Worm (Caenorhabditis elegans) whole organism, L1 larva: ENCODE results near the gene hot-3.

Experiments
- fos-1 ChIP-seq: fragments of 150-350 bp; optimal IDR thresholded peaks from 2 replicates; lab custom pipeline; 2014; ENCODE audit warnings: missing biosample characterization, missing genetic modification characterization
- lin-13 ChIP-seq: fragments of 150-350 bp; optimal IDR thresholded peaks from 2 replicates; lab custom pipeline; 2014; ENCODE audit warnings: missing biosample characterization, missing genetic modification reagents, missing genetic modification characterization
- nhr-12 ChIP-seq: sonication (generic microtip); optimal IDR thresholded peaks from 2 replicates; lab custom pipeline; 2017; ENCODE audit warnings: missing biosample characterization, missing genetic modification characterization
- sox-4 ChIP-seq: sonication (generic microtip); optimal IDR thresholded peaks from 2 replicates; lab custom pipeline; 2016; ENCODE audit warnings: missing genetic modification characterization, missing compliant biosample characterization

DNA sequence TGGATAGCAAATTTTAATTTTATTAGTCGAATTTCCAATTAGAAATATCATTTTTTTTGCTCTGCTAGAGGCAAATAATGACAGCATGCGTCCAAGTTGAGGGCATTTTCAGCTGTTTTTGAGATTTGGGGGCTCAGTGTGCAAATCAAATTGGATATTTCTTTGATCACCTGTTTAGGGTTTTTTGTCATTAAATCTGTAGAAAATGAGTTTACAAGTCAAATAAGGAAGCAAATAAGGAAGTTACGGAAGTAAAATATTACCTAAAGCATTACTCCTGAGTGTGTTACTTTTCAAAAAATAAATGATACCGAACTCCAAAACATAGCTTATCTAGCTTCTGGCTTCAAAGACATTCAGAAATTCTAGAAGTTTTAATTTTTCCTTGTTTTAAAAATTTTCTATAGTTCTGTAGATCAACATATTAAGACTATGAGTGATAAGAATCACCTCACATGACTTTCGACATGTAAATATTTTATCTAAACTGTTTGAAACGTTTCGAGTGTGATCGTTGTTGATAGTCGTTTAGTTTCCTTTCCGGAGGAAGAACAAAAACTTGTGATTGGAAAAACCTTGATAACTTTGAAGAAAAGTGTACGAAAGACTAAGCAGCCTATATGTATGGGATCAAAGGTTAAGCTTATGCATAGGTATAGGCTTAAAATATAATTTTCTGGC, 48.1 kb upstream of the hot-3 start, which contains the start of gene sre-48:
- no peak for TF ChIP-seq nhr-12 (tag; lab: Kevin White, UChicago)
- no peak for TF ChIP-seq fos-1 (tag; lab: Kevin White, UChicago)
- no peak for TF ChIP-seq sox-4 (tag; lab: Kevin White, UChicago)
- TF ChIP-seq lin-13 (GFP tag; lab: Kevin White, UChicago), result no peak
